Fruit fly (Drosophila melanogaster) S2 (cell line): ENCODE data around the gene CG4658.

ENCODE experiments used
- CG8478 ChIP-seq: fragments of >200 bp; optimal IDR thresholded peaks from 2 replicates; lab custom pipeline; 2018
- CTCF ChIP-seq, 2 experiments: fragments of >200 bp; optimal IDR thresholded peaks; 2 replicates each; lab custom pipeline; 2018

Gene CG4658

dm6 chr2L:9956993-9957652 is at the start of gene CG4658, which contains the start of gene CG5846:
Gene CG4658 (plus strand): TSS chr2L:9957132.
Gene CG5846 (minus strand): TSS chr2L:9957237.
- TF ChIP-seq CG8478 (lab: Kevin White, UChicago) (no peak), CTCF (optimal IDR thresholded peaks at IDR 0.05; lab: Kevin White, UChicago) (no peak)

- TF ChIP-seq CG8478 (lab: Kevin White, UChicago), result no peak
- no peak for TF ChIP-seq CTCF (optimal IDR thresholded peaks at IDR 0.05; lab: Kevin White, UChicago)
Observed at dm6 chr2L:9907320-9908256, 49.3 kb upstream of the CG4658 start.

- TF ChIP-seq CTCF (optimal IDR thresholded peaks at IDR 0.05; lab: Kevin White, UChicago), result no peak
Observed at dm6 chr2L:9908468-9908967, 48.4 kb upstream of the CG4658 start, which contains the start of gene CG13124. Gene CG13124 (minus strand): TSS chr2L:9908633.

- TF ChIP-seq CG8478 (lab: Kevin White, UChicago) (no peak), CTCF (optimal IDR thresholded peaks at IDR 0.05; lab: Kevin White, UChicago) (no peak)
Observed at dm6 chr2L:9911783-9912182, 45.1 kb upstream of the CG4658 start.

- no peak for TF ChIP-seq CTCF (optimal IDR thresholded peaks at IDR 0.05; lab: Kevin White, UChicago)
- no peak for TF ChIP-seq CG8478 (lab: Kevin White, UChicago)
Observed at dm6 chr2L:9912570-9913260, 44.2 kb upstream of the CG4658 start, which contains the start of the genes Etl1 and Srp54. Gene Etl1 (minus strand): TSS chr2L:9912608. Gene Srp54 (plus strand): TSS chr2L:9912911.

dm6 chr2L:9915011-9915850 is 41.7 kb upstream of the CG4658 start, which contains the start of gene yip2:
Gene yip2 (plus strand): TSS chr2L:9915253.
- TF ChIP-seq CG8478 (lab: Kevin White, UChicago) (no peak), CTCF (optimal IDR thresholded peaks at IDR 0.05; lab: Kevin White, UChicago) (no peak)

- TF ChIP-seq CTCF (optimal IDR thresholded peaks at IDR 0.05; lab: Kevin White, UChicago), result peak in 1 of 2 experiments; percentile 29
- no peak for TF ChIP-seq CG8478 (lab: Kevin White, UChicago)
Observed at dm6 chr2L:9918020-9918959, 38.6 kb upstream of the CG4658 start, which contains the start of the genes CG5885 and CG4598. Gene CG5885 (minus strand): TSS chr2L:9918330. Gene CG4598 (plus strand): TSS chr2L:9918618.

dm6 chr2L:9919218-9919617 is 37.7 kb upstream of the CG4658 start:
- TF ChIP-seq CTCF (optimal IDR thresholded peaks at IDR 0.05; lab: Kevin White, UChicago) (no peak), CG8478 (lab: Kevin White, UChicago) (no peak)

- no peak for TF ChIP-seq CG8478 (lab: Kevin White, UChicago)
Observed at dm6 chr2L:9919949-9920348, 37.0 kb upstream of the CG4658 start, which contains the start of gene CG4594. Gene CG4594 (plus strand): TSS chr2L:9920160.

dm6 chr2L:9921401-9921800 is 35.5 kb upstream of the CG4658 start, which contains the start of gene CG4592:
Gene CG4592 (plus strand): TSS chr2L:9921633.
- no peak for TF ChIP-seq CTCF (optimal IDR thresholded peaks at IDR 0.05; lab: Kevin White, UChicago)
- TF ChIP-seq CG8478 (lab: Kevin White, UChicago), result no peak

dm6 chr2L:9924765-9925164 is 32.2 kb upstream of the CG4658 start, which contains the start of the genes TbCMF46 and CG42366:
Gene TbCMF46 (minus strand): TSS chr2L:9924865.
Gene CG42366 (plus strand): TSS chr2L:9925161.
- TF ChIP-seq CG8478 (lab: Kevin White, UChicago) (no peak), CTCF (optimal IDR thresholded peaks at IDR 0.05; lab: Kevin White, UChicago) (no peak)

- TF ChIP-seq CTCF (optimal IDR thresholded peaks at IDR 0.05; lab: Kevin White, UChicago), result no peak
- no peak for TF ChIP-seq CG8478 (lab: Kevin White, UChicago)
Observed at dm6 chr2L:9930280-9930679, 26.7 kb upstream of the CG4658 start, which contains the start of gene CG42367. Gene CG42367 (plus strand): TSS chr2L:9930580.
